Fruit fly (Drosophila melanogaster) whole organism, embryonic: Measurements from ENCODE around the gene Aprt.

Experiments used
- Abd-B ChIP-seq: fragments of 200-800 bp; sonication (Bioruptor generic); optimal IDR thresholded peaks from 2 replicates; lab custom pipeline; 2018; ENCODE audit warnings: missing biosample characterization, mild to moderate bottlenecking, missing genetic modification characterization, moderate library complexity
- B-H2 ChIP-seq: fragments of 200-800 bp; sonication (Bioruptor generic); optimal IDR thresholded peaks from 2 replicates; lab custom pipeline; 2018; ENCODE audit warnings: missing biosample characterization, mild to moderate bottlenecking, missing genetic modification characterization
- C15 ChIP-seq: fragments of 200-800 bp; sonication (Bioruptor generic); IDR thresholded peaks from 3 replicates; pipeline ENCODE4 v1.3.6; 2022; ENCODE audit warnings: missing biosample characterization, missing genetic modification characterization
- CG12104 ChIP-seq: fragments of 200-800 bp; sonication (Bioruptor generic); optimal IDR thresholded peaks from 3 replicates; lab custom pipeline; 2016; ENCODE audit warnings: missing biosample characterization, missing genetic modification characterization
- CG12299 ChIP-seq: fragments of 200-800 bp; sonication (Bioruptor generic); optimal IDR thresholded peaks from 2 replicates; lab custom pipeline; 2018; ENCODE audit warnings: missing biosample characterization, mild to moderate bottlenecking, missing genetic modification characterization
- CG12769 ChIP-seq: fragments of 200-800 bp; sonication (Bioruptor generic); optimal IDR thresholded peaks from 2 replicates; lab custom pipeline; 2019; ENCODE audit warnings: missing biosample characterization, mild to moderate bottlenecking, missing genetic modification characterization, moderate library complexity
- CG14667 ChIP-seq: fragments of 200-800 bp; sonication (Bioruptor generic); IDR thresholded peaks from 2 replicates; pipeline ENCODE4 v1.3.6; 2022; ENCODE audit warnings: missing biosample characterization, missing genetic modification characterization
- CG15073 ChIP-seq: fragments of 200-800 bp; sonication (Bioruptor generic); optimal IDR thresholded peaks from 2 replicates; lab custom pipeline; 2016; ENCODE audit warnings: missing biosample characterization, missing genetic modification characterization
- CG15479 ChIP-seq: fragments of 200-800 bp; sonication (Bioruptor generic); optimal IDR thresholded peaks from 3 replicates; lab custom pipeline; 2019; ENCODE audit warnings: missing biosample characterization, mild to moderate bottlenecking, missing genetic modification characterization, moderate library complexity
- CG31224 ChIP-seq: fragments of 200-800 bp; sonication (Bioruptor generic); IDR thresholded peaks from 2 replicates; pipeline ENCODE4 v1.3.6; 2022; ENCODE audit warnings: missing biosample characterization, missing genetic modification characterization
- CG31441 ChIP-seq: fragments of 200-800 bp; sonication (Bioruptor generic); IDR thresholded peaks from 2 replicates; pipeline ENCODE4 v1.3.6; 2022; ENCODE audit warnings: missing biosample characterization, missing genetic modification characterization
- CG34422 ChIP-seq: fragments of 200-800 bp; sonication (Bioruptor generic); IDR thresholded peaks from 3 replicates; pipeline ENCODE4 v1.3.6; 2022; ENCODE audit warnings: missing biosample characterization, missing genetic modification characterization
- CG42726 ChIP-seq: fragments of 200-800 bp; sonication (Bioruptor generic); IDR thresholded peaks from 2 replicates; pipeline ENCODE4 v1.3.6; 2022; ENCODE audit warnings: missing biosample characterization, missing genetic modification characterization; ENCODE audit not compliant: partially characterized antibody
- CG7372 ChIP-seq: fragments of 200-800 bp; sonication (Bioruptor generic); IDR thresholded peaks from 2 replicates; pipeline ENCODE4 v1.3.6; 2022; ENCODE audit warnings: missing biosample characterization, missing genetic modification characterization
- CG7928 ChIP-seq: fragments of 200-800 bp; sonication (Bioruptor generic); optimal IDR thresholded peaks from 2 replicates; lab custom pipeline; 2017; ENCODE audit warnings: missing biosample characterization, mild to moderate bottlenecking, missing genetic modification characterization
- CG8359 ChIP-seq: fragments of 200-800 bp; sonication (Bioruptor generic); optimal IDR thresholded peaks from 2 replicates; lab custom pipeline; 2017; ENCODE audit warnings: missing biosample characterization, mild to moderate bottlenecking, missing genetic modification characterization, borderline replicate concordance
- Drgx ChIP-seq: fragments of 200-800 bp; sonication (Bioruptor generic); IDR thresholded peaks from 2 replicates; pipeline ENCODE4 v1.3.6; 2022; ENCODE audit warnings: missing biosample characterization, missing genetic modification characterization
- HmgD ChIP-seq: fragments of 200-800 bp; sonication (Bioruptor generic); optimal IDR thresholded peaks from 3 replicates; lab custom pipeline; 2016; ENCODE audit warnings: missing biosample characterization, missing genetic modification characterization
- Hmx ChIP-seq: fragments of 200-800 bp; sonication (Bioruptor generic); optimal IDR thresholded peaks from 2 replicates; lab custom pipeline; 2016; ENCODE audit warnings: missing biosample characterization, missing genetic modification characterization
- Jarid2 ChIP-seq: fragments of 200-800 bp; sonication (Bioruptor generic); optimal IDR thresholded peaks from 3 replicates; lab custom pipeline; 2017; ENCODE audit warnings: mild to moderate bottlenecking, missing biosample characterization, missing genetic modification reagents, missing genetic modification characterization
- Lpt ChIP-seq: fragments of >200 bp; optimal IDR thresholded peaks from 2 replicates; lab custom pipeline; 2018; ENCODE audit warnings: missing biosample characterization, missing genetic modification characterization
- MESR4 ChIP-seq: fragments of 200-800 bp; sonication (Bioruptor generic); optimal IDR thresholded peaks from 2 replicates; lab custom pipeline; 2018; ENCODE audit warnings: missing biosample characterization, mild to moderate bottlenecking, missing genetic modification characterization, moderate library complexity
- Pdp1 ChIP-seq, 2 experiments: fragments of 200-800 bp; sonication (Bioruptor generic); optimal IDR thresholded peaks; 3 replicates each; lab custom pipeline; 2016; ENCODE audit warnings: missing biosample characterization in 2 of 2, missing genetic modification characterization in 2 of 2, mild to moderate bottlenecking in 1 of 2, moderate library complexity in 1 of 2
- Six4 ChIP-seq: fragments of 200-800 bp; sonication (Bioruptor generic); optimal IDR thresholded peaks from 2 replicates; lab custom pipeline; 2016; ENCODE audit warnings: missing biosample characterization, missing genetic modification characterization
- Sox102F ChIP-seq: fragments of 200-800 bp; sonication (Bioruptor generic); optimal IDR thresholded peaks from 2 replicates; lab custom pipeline; 2018; ENCODE audit warnings: missing biosample characterization, mild to moderate bottlenecking, missing genetic modification characterization, moderate library complexity
- Sry-δ ChIP-seq: fragments of 200-800 bp; sonication (Bioruptor generic); optimal IDR thresholded peaks from 2 replicates; lab custom pipeline; 2016; ENCODE audit warnings: missing biosample characterization, missing genetic modification characterization
- TFAM ChIP-seq: fragments of 200-800 bp; sonication (Bioruptor generic); optimal IDR thresholded peaks from 2 replicates; lab custom pipeline; 2017; ENCODE audit warnings: missing biosample characterization, missing genetic modification characterization, inconsistent platforms
- Usf ChIP-seq: fragments of 200-800 bp; sonication (Bioruptor generic); optimal IDR thresholded peaks from 2 replicates; lab custom pipeline; 2017; ENCODE audit warnings: missing genotype, missing biosample characterization, missing genetic modification characterization
- chinmo ChIP-seq: fragments of 200-800 bp; sonication (Bioruptor generic); IDR thresholded peaks from 4 replicates; pipeline ENCODE4 v1.3.6; 2022; ENCODE audit warnings: missing biosample characterization, missing genetic modification characterization; ENCODE audit not compliant: partially characterized antibody
- chn ChIP-seq: fragments of 200-800 bp; sonication (Bioruptor generic); optimal IDR thresholded peaks from 2 replicates; lab custom pipeline; 2016; ENCODE audit warnings: missing biosample characterization, missing genetic modification characterization
- crp ChIP-seq, 2 experiments: fragments of 200-800 bp; sonication (Bioruptor generic); optimal IDR thresholded peaks; 2 replicates in 1 of 2; 3 replicates in 1 of 2; lab custom pipeline; 2017; ENCODE audit warnings: missing biosample characterization in 2 of 2, missing genetic modification characterization in 2 of 2, mild to moderate bottlenecking in 1 of 2, moderate library complexity in 1 of 2
- fu2 ChIP-seq: fragments of 200-800 bp; sonication (Bioruptor generic); optimal IDR thresholded peaks from 2 replicates; lab custom pipeline; 2016; ENCODE audit warnings: missing biosample characterization, missing genetic modification characterization
- gcm2 ChIP-seq: fragments of 200-800 bp; sonication (Bioruptor generic); optimal IDR thresholded peaks from 2 replicates; lab custom pipeline; 2016; ENCODE audit warnings: missing biosample characterization, missing genetic modification characterization
- gro ChIP-seq: fragments of 200-800 bp; sonication (Bioruptor generic); optimal IDR thresholded peaks from 2 replicates; lab custom pipeline; 2016; ENCODE audit warnings: missing biosample characterization, missing genetic modification characterization
- ham ChIP-seq: fragments of 200-800 bp; sonication (Bioruptor generic); IDR thresholded peaks from 2 replicates; pipeline ENCODE4 v1.3.6; 2022; ENCODE audit warnings: missing biosample characterization, missing genetic modification characterization
- inv ChIP-seq: fragments of 200-800 bp; sonication (Bioruptor generic); IDR thresholded peaks from 2 replicates; pipeline ENCODE4 v1.3.6; 2022; ENCODE audit warnings: missing biosample characterization, missing genetic modification characterization; ENCODE audit not compliant: partially characterized antibody
- jumu ChIP-seq: fragments of 200-800 bp; sonication (Bioruptor generic); optimal IDR thresholded peaks from 3 replicates; lab custom pipeline; 2016; ENCODE audit warnings: missing biosample characterization, missing genetic modification characterization
- lmd ChIP-seq: fragments of 200-800 bp; sonication (Bioruptor generic); IDR thresholded peaks from 2 replicates; pipeline ENCODE4 v1.3.6; 2022; ENCODE audit warnings: missing biosample characterization, missing genetic modification characterization
- maf-S ChIP-seq: fragments of 200-800 bp; sonication (Bioruptor generic); optimal IDR thresholded peaks from 2 replicates; lab custom pipeline; 2016; ENCODE audit warnings: missing biosample characterization, missing genetic modification characterization
- nerfin-1 ChIP-seq: fragments of 200-800 bp; sonication (Bioruptor generic); optimal IDR thresholded peaks from 3 replicates; lab custom pipeline; 2019; ENCODE audit warnings: missing biosample characterization, mild to moderate bottlenecking, missing genetic modification characterization, moderate library complexity
- pan ChIP-seq, 4 experiments: fragments of >200 bp in 3 of 4; fragments of 200-800 bp in 1 of 4; sonication (Bioruptor generic) in 1 of 4; optimal IDR thresholded peaks in 3 of 4; IDR thresholded peaks in 1 of 4; 2 replicates each; pipeline versions ENCODE4 v1.3.6 to Lab custom; 2017 to 2022; ENCODE audit warnings: missing biosample characterization in 2 of 4, missing genetic modification characterization in 2 of 4, mixed read lengths in 1 of 4
- row ChIP-seq: fragments of 200-800 bp; sonication (Bioruptor generic); IDR thresholded peaks from 3 replicates; pipeline ENCODE4 v1.3.6; 2022; ENCODE audit warnings: missing biosample characterization, missing genetic modification characterization
- sens ChIP-seq: fragments of 200-800 bp; sonication (Bioruptor generic); peaks from one replicate; lab custom pipeline; 2016; ENCODE audit warnings: missing biosample characterization, missing genetic modification characterization
- ssp ChIP-seq: fragments of 200-800 bp; sonication (Bioruptor generic); IDR thresholded peaks from 2 replicates; pipeline ENCODE4 v1.3.6; 2022; ENCODE audit warnings: missing biosample characterization, missing genetic modification characterization
- tap ChIP-seq: fragments of 200-800 bp; optimal IDR thresholded peaks from 3 replicates; lab custom pipeline; 2019; ENCODE audit warnings: missing biosample characterization, mild to moderate bottlenecking, missing genetic modification characterization, moderate library complexity
- wdn ChIP-seq: fragments of 200-800 bp; sonication (Bioruptor generic); IDR thresholded peaks from 2 replicates; pipeline ENCODE4 v1.3.6; 2022; ENCODE audit warnings: missing biosample characterization, missing genetic modification characterization
- wek ChIP-seq: fragments of 200-800 bp; sonication (Bioruptor generic); optimal IDR thresholded peaks from 3 replicates; lab custom pipeline; 2018; ENCODE audit warnings: missing biosample characterization, mild to moderate bottlenecking, missing genetic modification characterization, moderate library complexity
- wor ChIP-seq: fragments of 200-800 bp; sonication (Bioruptor generic); IDR thresholded peaks from 2 replicates; pipeline ENCODE4 v1.3.6; 2022; ENCODE audit warnings: missing biosample characterization, missing genetic modification characterization

The Aprt gene

dm6 chr3L:1861794-1862447 is 22.9 kb downstream of the Aprt start, which contains the start of gene Rap1 (continued):
- peak; percentile 58 for TF ChIP-seq CG31441 (GFP tag; lab: Robert Waterston, UW)
- TF ChIP-seq wdn (GFP tag; lab: Robert Waterston, UW): peak; percentile 51; the same call in 1 of the 2 replicates
- no peak for TF ChIP-seq tap
- TF ChIP-seq TFAM: no peak
- TF ChIP-seq Hmx (GFP tag; lab: Kevin White, UChicago): no peak
- TF ChIP-seq Jarid2 (GFP tag; lab: Kevin White, UChicago): no peak
- peak; percentile 73 for TF ChIP-seq ssp (GFP tag; lab: Robert Waterston, UW)
- TF ChIP-seq inv (GFP tag; lab: Robert Waterston, UW): peak; percentile 96
- no peak for TF ChIP-seq pan (optimal IDR thresholded peaks at IDR 0.05; lab: Kevin White, UChicago)
- peak in 1 of 2 experiments; percentile 70 for TF ChIP-seq pan (GFP tag; optimal IDR thresholded peaks at IDR 0.05 in 1 of 2, IDR thresholded peaks at IDR 0.05 in 1 of 2)
- no peak for TF ChIP-seq wek (GFP tag; lab: Kevin White, UChicago)
- TF ChIP-seq CG34422 (GFP tag; lab: Robert Waterston, UW): peak; percentile 64; the same call in 1 of the 3 replicates
- TF ChIP-seq Sry-δ: peak; percentile 88
- TF ChIP-seq CG14667 (GFP tag; lab: Robert Waterston, UW): peak; percentile 74
- TF ChIP-seq CG7928: peak; percentile 91
- peak; percentile 40 for TF ChIP-seq gro (GFP tag; lab: Kevin White, UChicago)
- peak; percentile 45 for TF ChIP-seq chn (GFP tag; lab: Kevin White, UChicago)
- peak; percentile 16 for TF ChIP-seq Usf (GFP tag; lab: Kevin White, UChicago)
- TF ChIP-seq Abd-B (GFP tag; lab: Kevin White, UChicago): peak; percentile 32
- TF ChIP-seq CG8359 (GFP tag; lab: Kevin White, UChicago): peak; percentile 9
- TF ChIP-seq Pdp1 (GFP tag; optimal IDR thresholded peaks at IDR 0.05; lab: Kevin White, UChicago): peak; percentile 52 to 64
- TF ChIP-seq HmgD (GFP tag; lab: Kevin White, UChicago): peak; percentile 13
- TF ChIP-seq Lpt (GFP tag; lab: Kevin White, UChicago): no peak
- peak; percentile 69 for TF ChIP-seq jumu
- TF ChIP-seq lmd (GFP tag; lab: Robert Waterston, UW): peak; percentile 78; the same call in 1 of the 2 replicates
- peak; percentile 28 for TF ChIP-seq B-H2 (GFP tag; lab: Kevin White, UChicago)
- peak; percentile 44; the same call in 1 of the 2 replicates for TF ChIP-seq CG7372
- no peak for TF ChIP-seq CG15479
- peak; percentile 93 for TF ChIP-seq row (GFP tag; lab: Robert Waterston, UW)
- TF ChIP-seq Drgx (GFP tag; lab: Robert Waterston, UW): peak; percentile 35; the same call in 1 of the 2 replicates
- TF ChIP-seq C15: 0 out of 3 replicates have a peak, but pooled peaks have one; percentile 33
- no peak for TF ChIP-seq CG15073 (GFP tag; lab: Kevin White, UChicago)
- no peak for TF ChIP-seq CG12769 (tag; lab: Kevin White, UChicago)
- peak; percentile 28 for TF ChIP-seq Sox102F (GFP tag; lab: Kevin White, UChicago)
- peak; percentile 96 for TF ChIP-seq CG42726 (GFP tag; lab: Robert Waterston, UW)
- no peak for TF ChIP-seq crp (GFP tag; optimal IDR thresholded peaks at IDR 0.05; lab: Kevin White, UChicago)
- peak; percentile 29 for TF ChIP-seq fu2 (GFP tag; lab: Kevin White, UChicago)
- no peak for TF ChIP-seq CG12299
- TF ChIP-seq wor (GFP tag; lab: Robert Waterston, UW): peak; percentile 15; the same call in 1 of the 2 replicates
- peak; percentile 62 for TF ChIP-seq nerfin-1 (tag; lab: Kevin White, UChicago)
- TF ChIP-seq sens: peak; percentile 85
- TF ChIP-seq maf-S (GFP tag; lab: Kevin White, UChicago): no peak
- peak; percentile 71 for TF ChIP-seq CG12104 (GFP tag; lab: Kevin White, UChicago)
- TF ChIP-seq MESR4: peak; percentile 72
- TF ChIP-seq CG31224 (GFP tag; lab: Robert Waterston, UW): peak; percentile 66
- TF ChIP-seq ham: peak; percentile 7; the same call in 1 of the 2 replicates
- TF ChIP-seq Six4: peak; percentile 62
- peak; percentile 54; the same call in 2 of the 4 replicates for TF ChIP-seq chinmo (GFP tag; lab: Robert Waterston, UW)
- TF ChIP-seq gcm2 (GFP tag; lab: Kevin White, UChicago): no peak
